Fruit fly (Drosophila melanogaster) S2 (cell line): ENCODE measurements around the gene Best2.

Experiments used
- CG8478 ChIP-seq: fragments of >200 bp; optimal IDR thresholded peaks from 2 replicates; lab custom pipeline; 2018
- CTCF ChIP-seq, 2 experiments: fragments of >200 bp; optimal IDR thresholded peaks; 2 replicates each; lab custom pipeline; 2018

Best2 gene

dm6 chr3L:6217806-6218205 is 38.7 kb downstream of the Best2 start, which contains the start of gene LanA:
Gene LanA (minus strand): TSS chr3L:6218022.
- peak in 1 of 2 experiments; percentile 11 for TF ChIP-seq CTCF (optimal IDR thresholded peaks at IDR 0.05; lab: Kevin White, UChicago)
- TF ChIP-seq CG8478 (lab: Kevin White, UChicago): no peak

- no peak for TF ChIP-seq CTCF (optimal IDR thresholded peaks at IDR 0.05; lab: Kevin White, UChicago)
- TF ChIP-seq CG8478 (lab: Kevin White, UChicago): no peak
Observed at dm6 chr3L:6217212-6217611, 39.3 kb downstream of the Best2 start.

- TF ChIP-seq CTCF (optimal IDR thresholded peaks at IDR 0.05; lab: Kevin White, UChicago): no peak
- TF ChIP-seq CG8478 (lab: Kevin White, UChicago): no peak
Observed at dm6 chr3L:6216787-6217078, 39.7 kb downstream of the Best2 start.

dm6 chr3L:6215976-6216786 is 40.3 kb downstream of the Best2 start:
- no peak for TF ChIP-seq CTCF (optimal IDR thresholded peaks at IDR 0.05; lab: Kevin White, UChicago)
- no peak for TF ChIP-seq CG8478 (lab: Kevin White, UChicago)

dm6 chr3L:6200173-6200572 is 56.3 kb downstream of the Best2 start, which contains the start of gene CG8219:
Gene CG8219 (plus strand): TSS chr3L:6200473.
- TF ChIP-seq CTCF (optimal IDR thresholded peaks at IDR 0.05; lab: Kevin White, UChicago): no peak
- TF ChIP-seq CG8478 (lab: Kevin White, UChicago): no peak
